Worm (Caenorhabditis elegans): Measurements from ENCODE around the gene F43G6.17.

Gene F43G6.17

ce11 chrII:11797194-11797593, 5.4 kb upstream of the F43G6.17 start:
- TF ChIP-seq elt-2 (tag; optimal IDR thresholded peaks at IDR 0.05): peak; percentile 80
- TF ChIP-seq C38D4.7 (GFP tag; optimal IDR thresholded peaks at IDR 0.05): no peak

ce11 chrII:11798737-11799136, 3.8 kb upstream of the F43G6.17 start, which contains the start of gene hda-5:
hda-5 (plus strand) TSS chrII:11799037.
- TF ChIP-seq C08G9.2 (tag; optimal IDR thresholded peaks at IDR 0.05) (no peak), sox-4 (tag; optimal IDR thresholded peaks at IDR 0.05) (no peak), gmeb-2 (tag; optimal IDR thresholded peaks at IDR 0.05) (no peak), sdc-2 (tag; optimal IDR thresholded peaks at IDR 0.05) (no peak), elt-4 (tag; optimal IDR thresholded peaks at IDR 0.05) (no peak), K02D7.2 (tag; optimal IDR thresholded peaks at IDR 0.05) (no peak), fax-1 (tag; optimal IDR thresholded peaks at IDR 0.05) (no peak), ahr-1 (tag; optimal IDR thresholded peaks at IDR 0.05) (no peak), tbx-7 (tag; optimal IDR thresholded peaks at IDR 0.05) (no peak), ama-1 (optimal IDR thresholded peaks at IDR 0.05) (no peak), ceh-14 (tag; optimal IDR thresholded peaks at IDR 0.05) (no peak), ceh-30 (tag; optimal IDR thresholded peaks at IDR 0.05) (no peak), syd-9 (tag; optimal IDR thresholded peaks at IDR 0.05) (no peak), ceh-9 (tag; optimal IDR thresholded peaks at IDR 0.05) (no peak)

ce11 chrII:11806256-11806655, 3.7 kb downstream of the F43G6.17 start, which contains the start of gene jmjd-1.1:
jmjd-1.1 (plus strand) TSS chrII:11806556.
- no peak for TF ChIP-seq che-1 (tag; optimal IDR thresholded peaks at IDR 0.05)
- TF ChIP-seq unc-86 (tag; optimal IDR thresholded peaks at IDR 0.05): no peak
- TF ChIP-seq npax-4 (tag; optimal IDR thresholded peaks at IDR 0.05): no peak

- TF ChIP-seq ets-4 (tag; optimal IDR thresholded peaks at IDR 0.05) (no peak), hlh-30 (tag; optimal IDR thresholded peaks at IDR 0.05; ENCODE audit: insufficient read depth) (no peak), fkh-6 (tag; optimal IDR thresholded peaks at IDR 0.05) (no peak), pqm-1 (tag; optimal IDR thresholded peaks at IDR 0.05) (no peak), fax-1 (tag; optimal IDR thresholded peaks at IDR 0.05) (no peak), ceh-24 (tag; optimal IDR thresholded peaks at IDR 0.05) (no peak), ztf-16 (tag; optimal IDR thresholded peaks at IDR 0.05) (no peak), gmeb-2 (tag; optimal IDR thresholded peaks at IDR 0.05) (no peak), tbx-2 (tag; optimal IDR thresholded peaks at IDR 0.05) (no peak), ceh-19 (GFP tag; optimal IDR thresholded peaks at IDR 0.05) (no peak), ceh-2 (tag; optimal IDR thresholded peaks at IDR 0.05) (no peak)
Observed at ce11 chrII:11808979-11809378, 6.4 kb downstream of the F43G6.17 start, which contains the start of gene F43G6.10. F43G6.10 (plus strand) TSS chrII:11809349.

- no peak for TF ChIP-seq pqm-1 (tag; optimal IDR thresholded peaks at IDR 0.05)
- no peak for TF ChIP-seq tbx-2 (tag; optimal IDR thresholded peaks at IDR 0.05)
- TF ChIP-seq fkh-10 (GFP tag; optimal IDR thresholded peaks at IDR 0.05): no peak
Observed at ce11 chrII:11810436-11810835, 7.9 kb downstream of the F43G6.17 start, which contains the start of gene F43G6.7. F43G6.7 (plus strand) TSS chrII:11810790.

ce11 chrII:11811241-11811640, 8.7 kb downstream of the F43G6.17 start:
- TF ChIP-seq sox-2 (GFP tag; IDR thresholded peaks at IDR 0.05) (no peak), C08G9.2 (tag; optimal IDR thresholded peaks at IDR 0.05) (no peak), zip-5 (tag; optimal IDR thresholded peaks at IDR 0.05) (no peak), syd-9 (tag; optimal IDR thresholded peaks at IDR 0.05) (no peak), lim-6 (tag; optimal IDR thresholded peaks at IDR 0.05) (no peak), nfya-1 (tag; optimal IDR thresholded peaks at IDR 0.05) (no peak), unc-55 (GFP tag; optimal IDR thresholded peaks at IDR 0.05) (no peak), rnt-1 (tag; optimal IDR thresholded peaks at IDR 0.05) (no peak), ceh-30 (tag; optimal IDR thresholded peaks at IDR 0.05) (no peak), che-1 (tag; optimal IDR thresholded peaks at IDR 0.05) (no peak), ceh-34 (tag; optimal IDR thresholded peaks at IDR 0.05) (no peak), ttx-3 (tag; optimal IDR thresholded peaks at IDR 0.05) (no peak), hlh-13 (GFP tag; optimal IDR thresholded peaks at IDR 0.05) (no peak), sox-4 (tag; optimal IDR thresholded peaks at IDR 0.05) (no peak), ets-4 (tag; optimal IDR thresholded peaks at IDR 0.05) (no peak), ceh-45 (GFP tag; IDR thresholded peaks at IDR 0.05) (no peak), F13H6.1 (tag; optimal IDR thresholded peaks at IDR 0.05) (no peak)

Data from whole organism, late embryonic.